Fruit fly (Drosophila melanogaster): Measurements from ENCODE around the gene RFeSP.

- TF ChIP-seq pan (optimal IDR thresholded peaks at IDR 0.05) (no peak), usp (GFP tag; optimal IDR thresholded peaks at IDR 0.05) (no peak), CG8478 (optimal IDR thresholded peaks at IDR 0.05) (no peak)
Observed at dm6 chr2L:1634099-1634856, 20.3 kb upstream of the RFeSP start.
